Fruit fly (Drosophila melanogaster) whole organism, wandering third instar larva: ENCODE data around the gene CG43093.
A peak's percentile ranks its signal among the peaks of the same experiment; 100 is the strongest.

Experiments used
- Abd-B ChIP-seq: fragments of >200 bp; optimal IDR thresholded peaks from 2 replicates; lab custom pipeline; 2017; ENCODE audit warnings: missing biosample characterization, missing genetic modification characterization
- CG32264 ChIP-seq: fragments of 200-800 bp; sonication (Bioruptor generic); optimal IDR thresholded peaks from 2 replicates; lab custom pipeline; 2016; ENCODE audit warnings: missing biosample characterization, missing genetic modification characterization
- CG9705 ChIP-seq: fragments of 200-800 bp; sonication (Bioruptor generic); optimal IDR thresholded peaks from 2 replicates; lab custom pipeline; 2018; ENCODE audit warnings: missing biosample characterization, mild to moderate bottlenecking, missing genetic modification characterization
- Dif ChIP-seq: fragments of 200-275, 200-300 bp; sonication (Bioruptor generic); optimal IDR thresholded peaks from 2 replicates; lab custom pipeline; 2018; ENCODE audit warnings: missing biosample characterization, missing genetic modification characterization; ENCODE audit not compliant: partially characterized antibody
- GATAd ChIP-seq: sonication (Bioruptor generic); optimal IDR thresholded peaks from 2 replicates; lab custom pipeline; 2016; ENCODE audit warnings: missing biosample characterization, missing genetic modification characterization
- HLH106 ChIP-seq: fragments of 200-800 bp; optimal IDR thresholded peaks from 3 replicates; lab custom pipeline; 2019; ENCODE audit warnings: missing biosample characterization, mild to moderate bottlenecking, missing genetic modification characterization, moderate library complexity
- Hr78 ChIP-seq: fragments of >200 bp; optimal IDR thresholded peaks from 2 replicates; lab custom pipeline; 2017; ENCODE audit warnings: missing biosample characterization, missing genetic modification characterization
- Hr83 ChIP-seq: fragments of 200-300 bp; sonication (Bioruptor generic); optimal IDR thresholded peaks from 2 replicates; lab custom pipeline; 2016; ENCODE audit warnings: missing biosample characterization, mild to moderate bottlenecking, missing genetic modification characterization, moderate library complexity; ENCODE audit not compliant: poor library complexity, severe bottlenecking
- Jra ChIP-seq: sonication (Bioruptor generic); optimal IDR thresholded peaks from 2 replicates; lab custom pipeline; 2016; ENCODE audit warnings: missing biosample characterization, missing genetic modification characterization
- Mio ChIP-seq: sonication (Bioruptor generic); optimal IDR thresholded peaks from 2 replicates; lab custom pipeline; 2016; ENCODE audit warnings: missing biosample characterization, missing genetic modification characterization
- Myc ChIP-seq: fragments of >200 bp; optimal IDR thresholded peaks from 2 replicates; lab custom pipeline; 2017
- OdsH ChIP-seq: fragments of 200-800 bp; sonication (Bioruptor generic); optimal IDR thresholded peaks from 2 replicates; lab custom pipeline; 2016; ENCODE audit warnings: missing biosample characterization, mild to moderate bottlenecking, missing genetic modification characterization
- Rel ChIP-seq, 2 experiments: fragments of 200-800 bp; sonication (Bioruptor generic) in 1 of 2; optimal IDR thresholded peaks; 2 replicates in 1 of 2; 3 replicates in 1 of 2; lab custom pipeline; 2016 to 2019; ENCODE audit warnings: mild to moderate bottlenecking in 2 of 2, missing biosample characterization in 2 of 2, missing genetic modification characterization in 2 of 2, moderate library complexity in 1 of 2
- Sp1 ChIP-seq: fragments of 200-800 bp; sonication (Bioruptor generic); optimal IDR thresholded peaks from 3 replicates; lab custom pipeline; 2019; ENCODE audit warnings: missing biosample characterization, mild to moderate bottlenecking, missing genetic modification characterization, moderate library complexity
- Vsx2 ChIP-seq: fragments of 200-300, 225-300 bp; sonication (Bioruptor generic); optimal IDR thresholded peaks from 2 replicates; lab custom pipeline; 2018; ENCODE audit warnings: missing biosample characterization, missing genetic modification characterization; ENCODE audit not compliant: partially characterized antibody
- dl ChIP-seq, 2 experiments: fragments of 175-275, 200-275 bp in 1 of 2; fragments of 200-275 bp in 1 of 2; sonication (Bioruptor generic); optimal IDR thresholded peaks; lab custom pipeline; 2018; ENCODE audit warnings: mild to moderate bottlenecking in 2 of 2, missing biosample characterization in 2 of 2, missing genetic modification characterization in 2 of 2, moderate library complexity in 2 of 2; ENCODE audit not compliant: partially characterized antibody in 2 of 2, insufficient read depth in 1 of 2
- dmrt93B ChIP-seq: fragments of 200-800 bp; sonication (Bioruptor generic); optimal IDR thresholded peaks from 2 replicates; lab custom pipeline; 2018; ENCODE audit warnings: missing biosample characterization, mild to moderate bottlenecking, missing genetic modification characterization
- dsf ChIP-seq: sonication (Bioruptor generic); optimal IDR thresholded peaks from 2 replicates; lab custom pipeline; 2016; ENCODE audit warnings: missing biosample characterization, missing genetic modification characterization, borderline replicate concordance
- foxo ChIP-seq, 2 experiments: fragments of 200-800 bp; sonication (Bioruptor generic); optimal IDR thresholded peaks; 2 replicates in 1 of 2; 3 replicates in 1 of 2; lab custom pipeline; 2016 to 2017; ENCODE audit warnings: missing biosample characterization in 2 of 2, missing genetic modification characterization in 2 of 2
- fru ChIP-seq: fragments of 200-800 bp; sonication (Bioruptor generic); optimal IDR thresholded peaks from 3 replicates; lab custom pipeline; 2016; ENCODE audit warnings: missing biosample characterization, mild to moderate bottlenecking, missing genetic modification characterization
- h ChIP-seq: fragments of 200-800 bp; sonication (Bioruptor generic); optimal IDR thresholded peaks from 3 replicates; lab custom pipeline; 2016; ENCODE audit warnings: missing biosample characterization, mild to moderate bottlenecking, missing genetic modification characterization
- jim ChIP-seq: fragments of 175-275, 200-325 bp; sonication (Bioruptor generic); optimal IDR thresholded peaks from 2 replicates; lab custom pipeline; 2016; ENCODE audit warnings: missing biosample characterization, mild to moderate bottlenecking, missing genetic modification characterization
- lola ChIP-seq: fragments of >200 bp; optimal IDR thresholded peaks from 2 replicates; lab custom pipeline; 2017; ENCODE audit warnings: missing biosample characterization, missing genetic modification characterization
- pan ChIP-seq: fragments of >200 bp; optimal IDR thresholded peaks from 2 replicates; lab custom pipeline; 2017
- psq ChIP-seq: fragments of 200-800 bp; sonication (Bioruptor generic); optimal IDR thresholded peaks from 3 replicates; lab custom pipeline; 2017; ENCODE audit warnings: missing biosample characterization, mild to moderate bottlenecking, missing genetic modification characterization, moderate library complexity
- rgr ChIP-seq: fragments of 200-800 bp; sonication (Bioruptor generic); optimal IDR thresholded peaks from 3 replicates; lab custom pipeline; 2016; ENCODE audit warnings: missing biosample characterization, mild to moderate bottlenecking, missing genetic modification characterization
- sage ChIP-seq: fragments of 200-800 bp; sonication (Bioruptor generic); optimal IDR thresholded peaks from 2 replicates; lab custom pipeline; 2016; ENCODE audit warnings: missing biosample characterization, mild to moderate bottlenecking, missing genetic modification characterization
- sv ChIP-seq: fragments of 200-800 bp; sonication (Bioruptor generic); optimal IDR thresholded peaks from 3 replicates; lab custom pipeline; 2016; ENCODE audit warnings: missing biosample characterization, missing genetic modification characterization
- tai ChIP-seq: sonication (Bioruptor generic); optimal IDR thresholded peaks from 2 replicates; lab custom pipeline; 2016; ENCODE audit warnings: missing biosample characterization, missing genetic modification characterization
- usp ChIP-seq: fragments of >200 bp; optimal IDR thresholded peaks from 2 replicates; lab custom pipeline; 2017; ENCODE audit warnings: missing biosample characterization, missing genetic modification characterization
- woc ChIP-seq: sonication (Bioruptor generic); optimal IDR thresholded peaks from 2 replicates; lab custom pipeline; 2016; ENCODE audit warnings: missing biosample characterization, mild to moderate bottlenecking, missing genetic modification characterization

Gene CG43093

DNA sequence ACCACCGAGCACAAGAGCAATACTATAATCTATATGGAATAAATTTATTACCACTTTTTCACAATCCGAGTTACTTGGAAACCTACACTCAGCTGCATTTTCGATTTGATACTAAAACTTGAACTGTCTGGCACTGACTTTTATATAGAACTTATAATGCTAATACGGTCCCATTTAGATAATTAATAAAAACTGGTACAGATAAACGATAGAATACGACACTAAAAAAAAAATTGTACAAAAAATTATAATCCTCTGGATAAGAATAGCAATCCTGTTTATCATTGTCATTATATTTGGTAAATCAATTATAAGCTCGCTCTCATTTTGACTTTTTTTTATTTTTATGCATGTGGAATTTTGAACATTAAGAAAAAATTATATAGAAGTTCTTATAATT is at the start of gene CG43093:
Gene CG43093 (minus strand): TSS at position 101 of the 400 bp plus-strand sequence.
- no peak for TF ChIP-seq Vsx2
- TF ChIP-seq lola (GFP tag; lab: Kevin White, UChicago): no peak
- no peak for TF ChIP-seq rgr
- no peak for TF ChIP-seq Dif (GFP tag; lab: Kevin White, UChicago)
- TF ChIP-seq sv (GFP tag; lab: Kevin White, UChicago): no peak
- TF ChIP-seq jim (GFP tag; lab: Kevin White, UChicago): no peak
- TF ChIP-seq CG9705: no peak
- TF ChIP-seq dl (GFP tag; optimal IDR thresholded peaks at IDR 0.05; lab: Kevin White, UChicago; ENCODE audit: insufficient read depth in 1 of 2, partially characterized antibody in 2 of 2): no peak
- no peak for TF ChIP-seq CG32264
- TF ChIP-seq, all 38 proteins: peak for 0

DNA sequence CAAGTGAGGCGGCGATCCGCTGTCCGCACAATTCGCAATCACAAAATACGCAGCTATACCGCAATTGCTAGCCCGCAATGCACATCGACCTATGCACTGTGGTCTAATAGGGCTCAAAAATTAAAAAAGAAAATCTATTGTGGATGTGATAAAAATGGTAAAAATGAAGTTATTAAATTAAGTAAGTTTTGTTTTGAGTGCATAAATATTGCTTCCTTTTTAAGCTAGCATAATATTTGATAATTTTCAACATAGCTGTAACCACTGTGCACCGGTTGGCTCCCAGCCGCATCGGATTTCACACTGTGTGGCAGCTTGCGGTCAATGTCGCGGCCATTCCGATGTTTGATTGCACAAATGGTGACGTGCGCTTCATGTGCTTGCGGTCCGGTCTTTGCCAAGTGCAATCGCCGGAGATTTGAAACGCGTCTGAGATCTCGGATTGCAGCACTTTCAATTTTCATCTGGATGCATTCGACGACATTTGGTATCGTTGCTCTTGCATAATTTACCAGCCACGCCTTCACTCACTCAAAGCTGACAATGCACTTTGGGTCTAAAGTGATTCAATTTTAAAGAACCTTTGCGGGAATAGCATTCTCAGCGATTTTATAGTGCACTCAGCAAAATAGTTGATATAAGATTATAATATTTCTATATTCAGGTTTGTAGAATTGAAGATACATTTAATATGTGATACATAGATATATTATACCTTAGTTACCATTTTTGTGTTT is 46.5 kb upstream of the CG43093 start:
- TF ChIP-seq dmrt93B (GFP tag; lab: Kevin White, UChicago) (no peak), HLH106 (peak; percentile 18), GATAd (no peak), tai (GFP tag; lab: Kevin White, UChicago) (no peak), Hr83 (GFP tag; lab: Kevin White, UChicago) (no peak), foxo (GFP tag; optimal IDR thresholded peaks at IDR 0.05; lab: Kevin White, UChicago) (peak in 1 of 2 experiments; percentile 20), Abd-B (GFP tag; lab: Kevin White, UChicago) (no peak), Vsx2 (no peak), Jra (GFP tag; lab: Kevin White, UChicago) (no peak), rgr (peak; percentile 21), h (peak; percentile 10), usp (no peak), fru (GFP tag; lab: Kevin White, UChicago) (peak; percentile 1), jim (GFP tag; lab: Kevin White, UChicago) (no peak), sv (GFP tag; lab: Kevin White, UChicago) (no peak)

DNA sequence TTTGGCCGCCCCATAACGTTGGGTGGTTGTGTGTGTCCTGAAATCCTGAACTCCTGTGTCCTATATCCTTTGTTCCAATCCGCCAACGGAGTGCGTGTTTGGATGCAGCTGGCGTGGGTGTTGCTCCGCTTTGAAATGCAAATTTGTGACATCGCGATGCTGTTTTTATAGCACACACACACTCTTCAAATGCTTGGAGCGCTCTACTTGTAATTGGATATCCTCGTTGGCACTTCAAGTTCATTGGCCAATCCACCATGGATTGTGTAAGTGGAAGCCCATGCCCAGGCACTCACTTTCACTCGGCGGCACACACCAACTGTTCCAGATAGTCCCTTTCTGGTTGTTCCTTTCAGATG is 46.0 kb upstream of the CG43093 start, which contains the start of gene CG13840:
Gene CG13840 (minus strand): TSS at position 101 of the 359 bp plus-strand sequence.
- no peak for TF ChIP-seq Abd-B (GFP tag; lab: Kevin White, UChicago)
- no peak for TF ChIP-seq Rel (GFP tag; optimal IDR thresholded peaks at IDR 0.05; lab: Kevin White, UChicago)
- TF ChIP-seq Rel (tag; optimal IDR thresholded peaks at IDR 0.05; lab: Kevin White, UChicago): no peak
- TF ChIP-seq Jra (GFP tag; lab: Kevin White, UChicago): no peak
- TF ChIP-seq tai (GFP tag; lab: Kevin White, UChicago): no peak

DNA sequence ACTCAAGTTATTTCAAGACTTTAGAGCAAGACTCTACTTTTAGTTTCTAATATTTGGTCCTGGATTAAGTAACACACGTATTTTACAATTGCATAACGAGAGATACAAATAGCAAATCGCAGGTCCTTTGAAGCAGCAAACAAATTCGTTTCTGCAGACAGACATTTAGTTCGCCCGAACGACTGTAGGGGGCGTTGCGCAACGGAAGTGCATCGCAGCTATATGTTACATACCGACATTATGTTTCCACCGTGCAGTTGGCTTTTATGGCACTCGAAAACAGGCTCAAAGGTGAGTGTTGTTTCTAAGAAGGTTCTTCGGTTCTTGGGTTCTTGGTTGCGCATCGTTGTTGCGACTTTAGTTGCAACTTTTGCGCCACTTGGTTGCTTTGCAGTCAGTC is 40.2 kb upstream of the CG43093 start:
- TF ChIP-seq dl (GFP tag; optimal IDR thresholded peaks at IDR 0.05; lab: Kevin White, UChicago; ENCODE audit: insufficient read depth in 1 of 2, partially characterized antibody in 2 of 2) (no peak), GATAd (no peak), Sp1 (GFP tag; lab: Kevin White, UChicago) (no peak), lola (GFP tag; lab: Kevin White, UChicago) (no peak), jim (GFP tag; lab: Kevin White, UChicago) (no peak), rgr (no peak), psq (GFP tag; lab: Kevin White, UChicago) (no peak), HLH106 (no peak), dsf (GFP tag; lab: Kevin White, UChicago) (no peak), Mio (GFP tag; lab: Kevin White, UChicago) (no peak), woc (GFP tag; lab: Kevin White, UChicago) (no peak), Jra (GFP tag; lab: Kevin White, UChicago) (no peak), pan (lab: Kevin White, UChicago) (no peak)

DNA sequence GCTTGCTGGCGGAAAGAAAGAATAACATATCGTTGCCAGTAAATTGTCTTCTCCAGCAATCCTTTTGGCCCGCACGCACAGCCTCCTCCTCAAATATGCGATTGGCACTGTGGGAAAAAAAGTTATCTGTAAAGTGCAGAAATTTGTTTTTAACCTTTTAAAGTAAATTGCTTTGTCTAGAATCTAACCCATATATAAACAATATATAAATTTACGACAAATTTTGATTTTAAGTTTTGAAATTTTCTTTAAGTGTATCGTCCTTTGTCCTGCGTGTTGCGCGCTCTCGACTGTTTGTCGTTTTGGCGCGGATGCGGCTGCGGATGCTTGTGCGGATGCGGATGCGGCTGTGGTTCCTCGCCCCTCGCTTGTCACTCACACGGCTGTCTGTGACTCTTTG is 37.0 kb upstream of the CG43093 start:
- TF ChIP-seq jim (GFP tag; lab: Kevin White, UChicago): no peak
- no peak for TF ChIP-seq h
- TF ChIP-seq sage: no peak
- TF ChIP-seq Myc (lab: Kevin White, UChicago): no peak
- no peak for TF ChIP-seq dl (GFP tag; optimal IDR thresholded peaks at IDR 0.05; lab: Kevin White, UChicago; ENCODE audit: insufficient read depth in 1 of 2, partially characterized antibody in 2 of 2)
- no peak for TF ChIP-seq Vsx2
- no peak for TF ChIP-seq Hr78 (GFP tag; lab: Kevin White, UChicago)
- no peak for TF ChIP-seq foxo (GFP tag; optimal IDR thresholded peaks at IDR 0.05; lab: Kevin White, UChicago)
- TF ChIP-seq Rel (GFP tag; optimal IDR thresholded peaks at IDR 0.05; lab: Kevin White, UChicago): no peak
- TF ChIP-seq Rel (tag; optimal IDR thresholded peaks at IDR 0.05; lab: Kevin White, UChicago): no peak
- no peak for TF ChIP-seq CG9705
- TF ChIP-seq Abd-B (GFP tag; lab: Kevin White, UChicago): no peak
- no peak for TF ChIP-seq CG32264
- no peak for TF ChIP-seq Jra (GFP tag; lab: Kevin White, UChicago)
- no peak for TF ChIP-seq OdsH
- TF ChIP-seq HLH106: no peak
